Fruit fly (Drosophila melanogaster) whole organism: ENCODE measurements around the gene Tsp5D.

Experiments used
- CG8478 ChIP-seq: fragments of >200 bp; optimal IDR thresholded peaks from 2 replicates; lab custom pipeline; 2018; ENCODE audit warnings: inconsistent platforms
- pan ChIP-seq: fragments of >200 bp; optimal IDR thresholded peaks from 2 replicates; lab custom pipeline; 2017
- psq ChIP-seq: fragments of >200 bp; optimal IDR thresholded peaks from 2 replicates; lab custom pipeline; 2017

DNA sequence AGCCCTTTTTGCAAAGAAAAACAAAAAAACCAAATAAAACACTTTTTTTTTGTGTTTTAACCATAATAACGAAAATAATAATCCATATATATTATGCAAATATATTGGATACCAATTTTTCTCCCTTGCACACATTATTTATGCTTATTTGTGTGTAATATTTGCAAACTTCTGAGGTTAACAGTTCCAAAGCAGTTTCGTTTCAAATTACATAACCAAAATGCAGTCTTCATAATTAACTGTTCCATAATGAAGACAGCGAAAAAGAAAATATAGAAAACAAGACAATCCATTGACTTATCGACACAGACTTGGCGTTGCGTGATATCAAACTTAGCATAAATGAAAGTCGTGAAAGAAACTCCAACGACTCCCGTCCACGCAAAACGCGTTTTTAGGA is 929 bp upstream of the Tsp5D start:
- no peak for TF ChIP-seq psq (lab: Kevin White, UChicago)
- no peak for TF ChIP-seq pan (lab: Kevin White, UChicago)
- no peak for TF ChIP-seq CG8478 (lab: Kevin White, UChicago)
